Fruit fly (Drosophila melanogaster): ENCODE data around the gene CG5122.

The CG5122 gene

DNA sequence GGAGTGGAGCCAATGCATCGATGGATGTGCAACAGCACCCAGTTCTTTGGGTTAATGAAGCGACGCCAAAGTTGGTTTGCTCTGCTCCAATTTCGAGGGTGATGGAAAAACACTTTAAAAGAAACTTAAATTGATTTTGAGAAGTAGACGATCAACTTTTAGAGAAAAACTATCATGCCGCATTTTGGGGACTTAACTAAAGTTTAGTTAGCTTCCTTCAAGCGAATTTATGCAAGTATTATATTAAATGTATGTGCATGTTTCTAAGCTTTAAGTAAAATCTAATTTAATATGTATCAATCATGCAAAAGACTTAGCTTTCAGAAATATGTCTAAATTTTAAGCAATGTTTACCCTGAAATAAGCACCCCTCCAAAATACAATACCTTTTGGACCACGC, at the start of gene CG5122:
Gene CG5122, plus strand, starts transcription at position 301 of the 400 bp plus-strand sequence.
- TF ChIP-seq CG8478 (optimal IDR thresholded peaks at IDR 0.05) (no peak), CTCF (optimal IDR thresholded peaks at IDR 0.05) (no peak)

- no peak for TF ChIP-seq CTCF (optimal IDR thresholded peaks at IDR 0.05)
- TF ChIP-seq CG8478 (optimal IDR thresholded peaks at IDR 0.05) = no peak
Measured at dm6 chr2L:13082177-13082576, 48.2 kb upstream of the CG5122 start.

- TF ChIP-seq CG8478 (optimal IDR thresholded peaks at IDR 0.05) (no peak), CTCF (optimal IDR thresholded peaks at IDR 0.05) (no peak)
Measured at dm6 chr2L:13083423-13084079, 46.8 kb upstream of the CG5122 start.

DNA sequence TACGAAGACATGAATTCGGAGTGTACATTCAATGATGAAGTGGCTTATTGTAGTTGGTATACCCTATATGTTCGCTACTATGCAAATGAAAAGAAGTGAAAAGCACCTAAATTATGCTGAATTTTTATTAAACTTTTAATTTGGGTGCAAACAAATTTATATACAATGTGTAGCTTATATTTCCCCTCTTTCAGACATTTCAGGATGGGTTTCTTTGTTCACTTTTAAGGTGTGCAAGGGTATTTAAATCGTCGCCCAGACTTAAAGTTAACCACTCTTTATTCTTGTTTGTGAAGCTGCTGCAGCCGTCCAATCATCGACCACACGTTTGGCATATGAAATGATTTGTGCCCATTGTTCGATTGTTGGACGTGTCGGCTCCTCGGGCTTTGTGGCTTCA, 43.7 kb upstream of the CG5122 start:
- no peak for TF ChIP-seq CG8478 (optimal IDR thresholded peaks at IDR 0.05)

DNA sequence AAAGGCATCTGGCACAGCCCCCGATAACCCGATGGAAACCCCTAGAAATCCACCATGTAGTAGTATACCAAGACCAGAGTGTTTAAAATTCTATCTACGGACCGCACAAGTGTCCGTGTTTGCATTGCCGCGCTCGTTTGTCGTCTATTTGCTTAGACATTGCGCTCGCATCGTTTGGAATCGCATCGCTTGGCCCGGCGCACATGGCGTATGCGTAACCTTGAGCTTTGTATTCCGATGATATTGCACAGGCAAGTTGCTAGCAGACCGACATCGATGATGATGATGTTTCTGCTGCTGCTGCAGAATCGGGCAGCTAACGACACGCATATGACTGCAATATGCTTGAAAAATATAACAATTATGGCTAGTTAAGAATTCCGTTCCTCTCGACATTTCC, 41.8 kb upstream of the CG5122 start:
- TF ChIP-seq CTCF (optimal IDR thresholded peaks at IDR 0.05) = no peak
- TF ChIP-seq CG8478 (optimal IDR thresholded peaks at IDR 0.05) = no peak

DNA sequence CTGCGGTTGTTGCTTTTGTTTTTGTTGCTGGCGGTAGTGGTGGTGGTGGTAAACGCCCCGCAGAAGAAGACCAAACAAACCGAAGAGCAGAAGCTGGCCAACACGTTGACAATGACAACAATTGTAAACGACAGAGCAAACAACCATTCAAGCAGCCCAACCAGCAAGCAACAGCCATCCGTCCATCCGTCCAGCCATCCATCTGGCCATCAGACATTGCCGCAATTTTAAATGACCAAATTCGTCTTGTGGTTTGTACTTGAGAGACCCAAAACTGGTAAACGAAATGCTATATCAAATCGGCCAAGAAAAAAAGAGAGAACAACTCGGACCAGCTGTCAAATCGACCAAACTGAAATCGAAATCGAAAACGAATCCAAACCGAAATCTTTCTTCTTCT, 34.6 kb upstream of the CG5122 start:
- no peak for TF ChIP-seq CG8478 (optimal IDR thresholded peaks at IDR 0.05)
- no peak for TF ChIP-seq CTCF (optimal IDR thresholded peaks at IDR 0.05)

DNA sequence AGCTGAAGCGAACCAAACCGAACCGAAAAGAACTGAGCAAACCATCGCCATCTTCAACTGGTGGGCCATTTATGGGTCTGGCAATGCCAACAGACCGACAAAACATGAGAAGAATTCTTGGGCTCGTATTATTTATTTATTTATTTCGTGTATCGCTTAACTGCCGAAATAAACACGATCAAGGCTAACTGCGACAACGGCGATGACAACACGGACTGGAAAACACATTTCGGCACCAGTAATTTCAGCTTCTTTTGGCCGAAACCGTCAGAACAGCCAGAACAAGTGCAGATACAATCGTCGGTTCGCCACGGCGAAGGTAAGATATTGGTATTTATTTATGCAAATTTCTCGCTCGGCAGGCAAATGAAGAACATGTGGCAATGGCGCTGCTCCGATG, 33.2 kb upstream of the CG5122 start:
- no peak for TF ChIP-seq CTCF (optimal IDR thresholded peaks at IDR 0.05)
- TF ChIP-seq CG8478 (optimal IDR thresholded peaks at IDR 0.05) = no peak

DNA sequence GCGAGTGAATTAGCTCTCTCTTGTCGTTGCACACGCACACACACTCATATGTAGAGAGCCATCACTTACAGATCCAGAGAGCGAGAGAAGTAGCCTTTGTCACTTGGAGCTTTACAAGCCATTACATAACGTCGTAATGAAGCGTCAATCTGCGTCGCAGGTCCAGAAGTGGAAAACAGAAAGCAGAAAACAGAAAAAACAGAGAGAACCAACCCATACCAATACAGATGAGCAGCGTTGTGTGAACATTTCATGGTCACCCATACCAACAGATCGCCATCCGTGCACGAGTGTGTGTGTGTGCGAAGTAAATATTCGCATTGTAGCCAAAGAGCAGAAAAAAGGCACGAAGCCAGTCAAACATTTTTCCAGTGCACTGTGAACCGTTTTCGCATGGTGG, 32.1 kb upstream of the CG5122 start:
- TF ChIP-seq CTCF (optimal IDR thresholded peaks at IDR 0.05) (no peak), CG8478 (optimal IDR thresholded peaks at IDR 0.05) (no peak)

- TF ChIP-seq CTCF (optimal IDR thresholded peaks at IDR 0.05) (no peak), CG8478 (optimal IDR thresholded peaks at IDR 0.05) (no peak)
Measured at dm6 chr2L:13101477-13101876, 28.9 kb upstream of the CG5122 start.

- no peak for TF ChIP-seq CG8478 (optimal IDR thresholded peaks at IDR 0.05)
- no peak for TF ChIP-seq CTCF (optimal IDR thresholded peaks at IDR 0.05)
Measured at dm6 chr2L:13104800-13105199, 25.6 kb upstream of the CG5122 start.

dm6 chr2L:13106507-13106906, 23.9 kb upstream of the CG5122 start, which contains the start of gene Ttc30:
TSS of gene Ttc30 (plus strand) at chr2L:13106807.
- TF ChIP-seq CTCF (optimal IDR thresholded peaks at IDR 0.05) (no peak), CG8478 (optimal IDR thresholded peaks at IDR 0.05) (no peak)

DNA sequence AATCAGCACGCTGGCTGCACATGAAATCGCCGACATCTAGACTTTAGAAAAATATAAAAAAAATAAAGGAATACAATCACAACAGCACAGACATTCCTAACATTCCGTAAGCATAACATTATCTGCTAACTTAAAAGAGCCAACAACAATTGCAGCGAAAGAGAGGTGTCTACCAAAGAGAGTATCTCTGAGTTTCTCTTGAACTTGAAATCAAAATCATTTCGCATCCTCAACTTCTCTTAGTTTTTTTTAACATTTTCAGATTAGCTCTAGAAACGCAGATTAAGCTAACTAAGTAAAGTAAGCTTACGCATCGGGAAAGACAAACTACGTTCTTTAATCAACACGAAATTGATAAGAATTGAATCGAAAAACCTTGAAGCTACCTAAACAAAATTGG, 16.8 kb upstream of the CG5122 start:
- TF ChIP-seq CG8478 (optimal IDR thresholded peaks at IDR 0.05) (no peak), CTCF (optimal IDR thresholded peaks at IDR 0.05) (no peak)

DNA sequence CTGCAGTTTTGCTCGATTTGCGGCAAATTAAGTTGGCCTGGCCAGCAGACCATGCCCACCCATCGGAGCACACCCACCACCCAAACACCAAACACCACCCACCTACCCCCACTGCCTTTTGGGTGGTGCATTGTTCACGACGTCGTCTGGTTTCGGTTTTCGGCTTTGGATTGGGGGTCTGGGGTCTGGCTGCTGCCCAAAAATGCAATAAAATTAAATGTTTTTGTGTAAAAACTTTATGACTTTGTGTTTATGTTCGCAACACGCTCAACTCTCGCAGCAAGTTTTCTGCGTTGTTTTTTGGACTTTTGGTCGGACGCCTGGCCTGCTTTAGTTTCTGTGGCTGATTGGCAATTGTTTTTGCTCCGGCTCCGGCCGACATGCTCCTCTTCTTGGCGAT, 13.7 kb upstream of the CG5122 start:
- TF ChIP-seq CG8478 (optimal IDR thresholded peaks at IDR 0.05) (no peak), CTCF (optimal IDR thresholded peaks at IDR 0.05) (no peak)

DNA sequence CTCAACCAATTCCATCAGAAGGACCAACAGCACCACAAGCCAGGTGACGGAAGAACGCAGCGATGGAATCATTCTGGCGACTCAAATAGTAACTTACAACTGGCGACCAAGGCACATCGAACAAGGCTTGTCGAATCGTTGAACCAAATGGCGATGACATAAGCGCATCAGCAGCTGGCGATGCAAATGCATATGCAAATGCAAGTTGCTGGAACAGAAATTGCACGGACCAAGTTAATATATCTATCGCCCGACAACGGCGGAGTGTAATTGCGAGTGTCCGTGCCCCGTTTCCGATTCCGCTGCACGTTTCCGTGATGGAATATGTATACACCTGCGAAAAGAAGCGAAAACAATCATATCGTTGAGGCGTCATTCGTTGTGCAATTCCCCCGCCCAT, 11.4 kb upstream of the CG5122 start, which contains the start of the genes CG44198 and CG43050:
Gene CG44198, minus strand, starts transcription at position 101 of the 400 bp plus-strand sequence.
Gene CG43050, plus strand, starts transcription at position 261 of the 400 bp plus-strand sequence.
- no peak for TF ChIP-seq CTCF (optimal IDR thresholded peaks at IDR 0.05)
- TF ChIP-seq CG8478 (optimal IDR thresholded peaks at IDR 0.05) = no peak

DNA sequence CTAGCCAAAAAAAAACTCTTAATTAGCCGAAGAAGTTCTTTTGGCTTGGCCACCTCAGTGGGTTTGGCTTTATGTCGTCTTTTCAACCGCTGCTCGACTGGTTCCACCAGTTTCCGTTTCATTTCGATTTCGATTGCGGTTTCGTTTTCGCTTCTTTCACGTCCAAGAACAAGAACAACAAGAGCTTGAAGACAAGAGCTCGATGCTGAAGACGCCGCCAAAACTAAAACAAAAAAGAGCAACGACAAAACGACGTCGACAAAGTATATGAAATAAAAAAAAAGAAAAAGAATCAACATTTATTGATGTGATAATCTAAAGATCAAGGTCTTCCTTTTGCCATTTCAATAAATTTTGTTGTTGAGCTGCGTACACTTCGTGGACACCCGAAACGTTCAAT, 7.9 kb upstream of the CG5122 start:
- TF ChIP-seq CTCF (optimal IDR thresholded peaks at IDR 0.05) = no peak
- no peak for TF ChIP-seq CG8478 (optimal IDR thresholded peaks at IDR 0.05)

dm6 chr2L:13135929-13136328, 5.5 kb downstream of the CG5122 start:
- TF ChIP-seq CG8478 (optimal IDR thresholded peaks at IDR 0.05) (no peak), CTCF (optimal IDR thresholded peaks at IDR 0.05) (no peak)

DNA sequence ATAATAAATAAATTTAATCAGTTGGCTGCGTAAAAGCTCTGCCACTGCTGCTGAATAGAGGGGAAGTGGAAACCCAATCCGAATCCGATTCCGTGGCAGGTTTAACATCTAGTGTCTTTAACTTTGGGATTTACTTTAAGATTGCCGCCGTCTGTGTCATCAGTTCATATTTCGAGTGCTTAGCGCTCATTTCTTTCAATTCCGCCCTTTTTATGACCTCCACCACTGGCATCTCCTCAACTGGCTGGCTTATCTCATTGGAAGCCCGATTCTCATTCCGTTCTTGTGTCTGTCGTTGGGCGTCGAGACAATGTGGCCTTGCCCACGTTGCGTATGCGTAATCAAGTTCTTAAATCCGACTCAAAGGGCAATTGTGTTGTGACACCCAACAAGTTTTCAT, 10.5 kb downstream of the CG5122 start:
- TF ChIP-seq CTCF (optimal IDR thresholded peaks at IDR 0.05) (no peak), CG8478 (optimal IDR thresholded peaks at IDR 0.05) (no peak)

Measured in S2 (cell line).